Fruit fly (Drosophila melanogaster) whole organism, embryonic: ENCODE data around the gene nonA.

Source experiments
- CG10209 ChIP-seq: fragments of 200-800 bp; sonication (Bioruptor generic); optimal IDR thresholded peaks from 3 replicates; lab custom pipeline; 2017; ENCODE audit warnings: missing biosample characterization, mild to moderate bottlenecking, missing genetic modification characterization, missing genetic modification reagents
- CG1024 ChIP-seq: fragments of 200-800 bp; sonication (Bioruptor generic); IDR thresholded peaks from 2 replicates; pipeline ENCODE4 v1.3.6; 2022; ENCODE audit warnings: missing biosample characterization, missing genetic modification characterization
- CG10366 ChIP-seq: fragments of 200-800 bp; sonication (Bioruptor generic); IDR thresholded peaks from 2 replicates; pipeline ENCODE4 v1.3.6; 2022; ENCODE audit warnings: missing biosample characterization, missing genetic modification characterization
- CG10654 ChIP-seq: fragments of 200-800 bp; sonication (Bioruptor generic); optimal IDR thresholded peaks from 2 replicates; lab custom pipeline; 2016; ENCODE audit warnings: missing biosample characterization, missing genetic modification characterization
- CG11723 ChIP-seq: fragments of 200-800 bp; sonication (Bioruptor generic); optimal IDR thresholded peaks from 2 replicates; lab custom pipeline; 2017; ENCODE audit warnings: missing biosample characterization, mild to moderate bottlenecking, missing genetic modification characterization
- CG13775 ChIP-seq: fragments of 200-800 bp; sonication (Bioruptor generic); optimal IDR thresholded peaks from 3 replicates; lab custom pipeline; 2017; ENCODE audit warnings: missing biosample characterization, mild to moderate bottlenecking, missing genetic modification characterization
- CG15073 ChIP-seq: fragments of 200-800 bp; sonication (Bioruptor generic); optimal IDR thresholded peaks from 2 replicates; lab custom pipeline; 2016; ENCODE audit warnings: missing biosample characterization, missing genetic modification characterization
- CG17361 ChIP-seq: fragments of 200-800 bp; sonication (Bioruptor generic); IDR thresholded peaks from 3 replicates; pipeline ENCODE4 v1.3.6; 2022; ENCODE audit warnings: missing biosample characterization, missing genetic modification characterization
- CG1832 ChIP-seq: fragments of 200-800 bp; sonication (Bioruptor generic); optimal IDR thresholded peaks from 2 replicates; lab custom pipeline; 2017; ENCODE audit warnings: missing biosample characterization, mild to moderate bottlenecking, missing genetic modification characterization, inconsistent platforms
- CG2116 ChIP-seq: fragments of 200-800 bp; sonication (Bioruptor generic); optimal IDR thresholded peaks from 3 replicates; lab custom pipeline; 2018; ENCODE audit warnings: missing biosample characterization, mild to moderate bottlenecking, missing genetic modification characterization
- CG2889 ChIP-seq: fragments of 200-800 bp; sonication (Bioruptor generic); IDR thresholded peaks from 3 replicates; pipeline ENCODE4 v1.3.6; 2022; ENCODE audit warnings: missing biosample characterization, missing genetic modification characterization
- CG3065 ChIP-seq: fragments of 200-800 bp; sonication (Bioruptor generic); optimal IDR thresholded peaks from 2 replicates; lab custom pipeline; 2016; ENCODE audit warnings: missing biosample characterization, missing genetic modification characterization
- CG33213 ChIP-seq: fragments of 200-800 bp; sonication (Bioruptor generic); optimal IDR thresholded peaks from 3 replicates; lab custom pipeline; 2016; ENCODE audit warnings: missing biosample characterization, missing genetic modification characterization
- CG3838 ChIP-seq: fragments of 200-800 bp; sonication (Bioruptor generic); optimal IDR thresholded peaks from 3 replicates; lab custom pipeline; 2016; ENCODE audit warnings: missing biosample characterization, missing genetic modification characterization
- CG6683 ChIP-seq: fragments of 200-800 bp; sonication (Bioruptor generic); optimal IDR thresholded peaks from 2 replicates; lab custom pipeline; 2017; ENCODE audit warnings: missing biosample characterization, mild to moderate bottlenecking, missing genetic modification characterization, missing genetic modification reagents
- CG7271 ChIP-seq: fragments of 200-800 bp; sonication (Bioruptor generic); optimal IDR thresholded peaks from 2 replicates; lab custom pipeline; 2018; ENCODE audit warnings: missing biosample characterization, mild to moderate bottlenecking, missing genetic modification characterization, moderate library complexity
- CG8924 ChIP-seq: fragments of 200-800 bp; optimal IDR thresholded peaks from 3 replicates; lab custom pipeline; 2019; ENCODE audit warnings: missing biosample characterization, mild to moderate bottlenecking, missing genetic modification characterization, moderate library complexity
- CG9797 ChIP-seq: fragments of 200-800 bp; sonication (Bioruptor generic); optimal IDR thresholded peaks from 3 replicates; lab custom pipeline; 2018; ENCODE audit warnings: missing biosample characterization, mild to moderate bottlenecking, missing genetic modification characterization
- CoRest ChIP-seq: fragments of 200-800 bp; sonication (Bioruptor generic); optimal IDR thresholded peaks from 3 replicates; lab custom pipeline; 2018; ENCODE audit warnings: missing biosample characterization, mild to moderate bottlenecking, missing genetic modification characterization, moderate library complexity
- CrebB ChIP-seq: fragments of 200-800 bp; sonication (Bioruptor generic); optimal IDR thresholded peaks from 3 replicates; lab custom pipeline; 2018; ENCODE audit warnings: missing biosample characterization, mild to moderate bottlenecking, missing genetic modification characterization
- D19A ChIP-seq: fragments of 200-800 bp; optimal IDR thresholded peaks from 3 replicates; lab custom pipeline; 2019; ENCODE audit warnings: missing biosample characterization, mild to moderate bottlenecking, missing genetic modification characterization, moderate library complexity
- Dref ChIP-seq: fragments of 200-800 bp; sonication (Bioruptor generic); IDR thresholded peaks from 2 replicates; pipeline ENCODE4 v1.3.6; 2022; ENCODE audit warnings: missing biosample characterization, missing genetic modification characterization
- Ets65A ChIP-seq: fragments of 200-800 bp; sonication (Bioruptor generic); peaks from one replicate; lab custom pipeline; 2016; ENCODE audit warnings: missing biosample characterization, missing genetic modification characterization
- Gug ChIP-seq: fragments of 200-800 bp; sonication (Bioruptor generic); IDR thresholded peaks from 4 replicates; pipeline ENCODE4 v1.3.6; 2022; ENCODE audit warnings: missing biosample characterization, missing genetic modification characterization
- HmgD ChIP-seq: fragments of 200-800 bp; sonication (Bioruptor generic); optimal IDR thresholded peaks from 3 replicates; lab custom pipeline; 2016; ENCODE audit warnings: missing biosample characterization, missing genetic modification characterization
- HmgZ ChIP-seq: fragments of 200-800 bp; sonication (Bioruptor generic); optimal IDR thresholded peaks from 2 replicates; lab custom pipeline; 2018; ENCODE audit warnings: missing biosample characterization, mild to moderate bottlenecking, missing genetic modification characterization
- Kr ChIP-seq: fragments of 200-800 bp; sonication (Bioruptor generic); optimal IDR thresholded peaks from 2 replicates; lab custom pipeline; 2017; ENCODE audit warnings: missing biosample characterization, mild to moderate bottlenecking, missing genetic modification characterization
- Lpt ChIP-seq: fragments of >200 bp; optimal IDR thresholded peaks from 2 replicates; lab custom pipeline; 2018; ENCODE audit warnings: missing biosample characterization, missing genetic modification characterization
- Max ChIP-seq: fragments of 200-800 bp; sonication (Bioruptor generic); optimal IDR thresholded peaks from 2 replicates; lab custom pipeline; 2016; ENCODE audit warnings: missing biosample characterization, mild to moderate bottlenecking, missing genetic modification characterization
- Oaz ChIP-seq: fragments of 200-800 bp; sonication (Bioruptor generic); IDR thresholded peaks from 2 replicates; pipeline ENCODE4 v1.3.6; 2022; ENCODE audit warnings: missing biosample characterization, missing genetic modification characterization
- Oli ChIP-seq: fragments of 200-800 bp; sonication (Bioruptor generic); optimal IDR thresholded peaks from 2 replicates; lab custom pipeline; 2018; ENCODE audit warnings: missing biosample characterization, mild to moderate bottlenecking, missing genetic modification characterization, moderate library complexity
- PHDP ChIP-seq: fragments of 200-800 bp; sonication (Bioruptor generic); optimal IDR thresholded peaks from 3 replicates; lab custom pipeline; 2018; ENCODE audit warnings: missing biosample characterization, mild to moderate bottlenecking, missing genetic modification characterization, moderate library complexity
- Sin3A ChIP-seq: fragments of >200 bp; optimal IDR thresholded peaks from 2 replicates; lab custom pipeline; 2018
- Spps ChIP-seq: fragments of 200-800 bp; sonication (Bioruptor generic); optimal IDR thresholded peaks from 2 replicates; lab custom pipeline; 2018; ENCODE audit warnings: missing biosample characterization, mild to moderate bottlenecking, missing genetic modification characterization
- bsh ChIP-seq, 2 experiments: fragments of 200-800 bp; sonication (Bioruptor generic); optimal IDR thresholded peaks; 2 replicates each; lab custom pipeline; 2017 to 2018; ENCODE audit warnings: mild to moderate bottlenecking in 2 of 2, missing biosample characterization in 2 of 2, missing genetic modification characterization in 2 of 2, moderate library complexity in 1 of 2
- crc ChIP-seq: fragments of 200-800 bp; sonication (Bioruptor generic); optimal IDR thresholded peaks from 2 replicates; lab custom pipeline; 2016; ENCODE audit warnings: missing biosample characterization, missing genetic modification characterization
- dati ChIP-seq: fragments of 200-800 bp; sonication (Bioruptor generic); IDR thresholded peaks from 2 replicates; pipeline ENCODE4 v1.3.6; 2022; ENCODE audit warnings: missing biosample characterization, missing genetic modification characterization
- disco-r ChIP-seq: fragments of 200-800 bp; sonication (Bioruptor generic); optimal IDR thresholded peaks from 2 replicates; lab custom pipeline; 2016; ENCODE audit warnings: missing biosample characterization, missing genetic modification characterization
- ems ChIP-seq: fragments of 200-800 bp; sonication (Bioruptor generic); optimal IDR thresholded peaks from 3 replicates; lab custom pipeline; 2016; ENCODE audit warnings: missing biosample characterization, missing genetic modification characterization
- gce ChIP-seq: fragments of 200-800 bp; sonication (Bioruptor generic); IDR thresholded peaks from 3 replicates; pipeline ENCODE4 v1.3.6; 2022; ENCODE audit warnings: missing biosample characterization, missing genetic modification characterization
- gcm2 ChIP-seq: fragments of 200-800 bp; sonication (Bioruptor generic); optimal IDR thresholded peaks from 2 replicates; lab custom pipeline; 2016; ENCODE audit warnings: missing biosample characterization, missing genetic modification characterization
- lab ChIP-seq: fragments of 200-800 bp; sonication (Bioruptor generic); optimal IDR thresholded peaks from 3 replicates; lab custom pipeline; 2017; ENCODE audit warnings: missing biosample characterization, missing genetic modification characterization, mild to moderate bottlenecking, moderate library complexity, missing genetic modification reagents
- luna ChIP-seq: fragments of 200-800 bp; sonication (Bioruptor generic); optimal IDR thresholded peaks from 2 replicates; lab custom pipeline; 2016; ENCODE audit warnings: missing biosample characterization, missing genetic modification characterization
- mirr ChIP-seq: fragments of 200-800 bp; sonication (Bioruptor generic); optimal IDR thresholded peaks from 3 replicates; lab custom pipeline; 2018; ENCODE audit warnings: missing biosample characterization, mild to moderate bottlenecking, missing genetic modification characterization
- p53 ChIP-seq: fragments of 200-800 bp; sonication (Bioruptor generic); optimal IDR thresholded peaks from 2 replicates; lab custom pipeline; 2016; ENCODE audit warnings: missing biosample characterization, missing genetic modification characterization
- pho ChIP-seq: fragments of 200-800 bp; sonication (Bioruptor generic); optimal IDR thresholded peaks from 2 replicates; lab custom pipeline; 2016; ENCODE audit warnings: missing biosample characterization, missing genetic modification characterization
- row ChIP-seq: fragments of 200-800 bp; sonication (Bioruptor generic); IDR thresholded peaks from 3 replicates; pipeline ENCODE4 v1.3.6; 2022; ENCODE audit warnings: missing biosample characterization, missing genetic modification characterization
- tll ChIP-seq, 2 experiments: fragments of 200-800 bp in 1 of 2; fragments of >200 bp in 1 of 2; sonication (Bioruptor generic) in 1 of 2; optimal IDR thresholded peaks; 2 replicates each; lab custom pipeline; 2017 to 2019; ENCODE audit warnings: missing biosample characterization in 2 of 2, missing genetic modification characterization in 2 of 2, mild to moderate bottlenecking in 1 of 2, moderate library complexity in 1 of 2
- unc-4 ChIP-seq: fragments of 200-800 bp; sonication (Bioruptor generic); IDR thresholded peaks from 2 replicates; pipeline ENCODE4 v1.3.6; 2022; ENCODE audit warnings: missing biosample characterization, missing genetic modification characterization; ENCODE audit not compliant: partially characterized antibody

The nonA gene

dm6 chrX:16384843-16385726, 23.7 kb downstream of the nonA start, which contains the start of the genes CG9992 and CG4239 (continued):
- TF ChIP-seq dati (no peak), CG7271 (tag; lab: Kevin White, UChicago) (peak; percentile 57), HmgZ (peak; percentile 71), CG9797 (GFP tag; lab: Kevin White, UChicago) (peak; percentile 55), crc (no peak), CG11723 (GFP tag; lab: Kevin White, UChicago) (peak; percentile 22), CG10209 (GFP tag; lab: Kevin White, UChicago) (peak; percentile 32), pho (GFP tag; lab: Kevin White, UChicago) (peak; percentile 11), bsh (GFP tag; optimal IDR thresholded peaks at IDR 0.05; lab: Kevin White, UChicago) (peak in 1 of 2 experiments; percentile 39), CG10366 (GFP tag; lab: Robert Waterston, UW) (peak; percentile 51; the same call in 1 of the 2 replicates), CrebB (no peak), Max (peak; percentile 49), Spps (tag; lab: Kevin White, UChicago) (no peak), Dref (peak; percentile 69), lab (GFP tag; lab: Kevin White, UChicago) (peak; percentile 50), CG2889 (no peak), PHDP (peak; percentile 58), unc-4 (peak; percentile 49), CG10654 (peak; percentile 61), Lpt (GFP tag; lab: Kevin White, UChicago) (no peak), gce (GFP tag; lab: Robert Waterston, UW) (no peak), CG2116 (peak; percentile 51), CG13775 (GFP tag; lab: Kevin White, UChicago) (peak; percentile 67), luna (GFP tag; lab: Kevin White, UChicago) (no peak), CG33213 (no peak), Kr (GFP tag; lab: Kevin White, UChicago) (no peak), CG3065 (GFP tag; lab: Kevin White, UChicago) (no peak), CG3838 (GFP tag; lab: Kevin White, UChicago) (no peak), Ets65A (GFP tag; lab: Kevin White, UChicago) (peak; percentile 95), Oli (tag; lab: Kevin White, UChicago) (peak; percentile 67), HmgD (peak; percentile 25), CG17361 (peak; percentile 85), tll (GFP tag; optimal IDR thresholded peaks at IDR 0.05; lab: Kevin White, UChicago) (no peak), mirr (GFP tag; lab: Kevin White, UChicago) (peak; percentile 5), CG8924 (peak; percentile 65), gcm2 (GFP tag; lab: Kevin White, UChicago) (no peak), ems (GFP tag; lab: Kevin White, UChicago) (no peak), row (GFP tag; lab: Robert Waterston, UW) (peak; percentile 89), CG15073 (GFP tag; lab: Kevin White, UChicago) (no peak), CG1832 (no peak), CG6683 (GFP tag; lab: Kevin White, UChicago) (no peak), disco-r (GFP tag; lab: Kevin White, UChicago) (no peak), Sin3A (lab: Kevin White, UChicago) (peak; percentile 81), p53 (GFP tag; lab: Kevin White, UChicago) (no peak), Oaz (GFP tag; lab: Robert Waterston, UW) (no peak), Gug (GFP tag; lab: Robert Waterston, UW) (peak; percentile 47; the same call in 2 of the 4 replicates), CG1024 (peak; percentile 29; the same call in 1 of the 2 replicates), CoRest (tag; lab: Kevin White, UChicago) (peak; percentile 85), D19A (peak; percentile 30)
